Fruit fly (Drosophila melanogaster) whole organism, embryonic: ENCODE data around the gene CG31816.
A peak's percentile ranks its signal among the peaks of the same experiment; 100 is the strongest.

ENCODE experiments used
- CG12942 ChIP-seq: fragments of 200-800 bp; sonication (Bioruptor generic); optimal IDR thresholded peaks from 3 replicates; lab custom pipeline; 2016; ENCODE audit warnings: missing biosample characterization, missing genetic modification characterization
- CG13123 ChIP-seq: fragments of 200-800 bp; sonication (Bioruptor generic); optimal IDR thresholded peaks from 2 replicates; lab custom pipeline; 2016; ENCODE audit warnings: missing biosample characterization, missing genetic modification characterization
- CG15514 ChIP-seq: fragments of 200-800 bp; sonication (Bioruptor generic); optimal IDR thresholded peaks from 3 replicates; lab custom pipeline; 2017; ENCODE audit warnings: missing biosample characterization, missing genetic modification characterization, mild to moderate bottlenecking, moderate library complexity, missing genetic modification reagents
- CG16813 ChIP-seq: fragments of 200-800 bp; sonication (Bioruptor generic); IDR thresholded peaks from 3 replicates; pipeline ENCODE4 v1.3.6; 2022; ENCODE audit warnings: missing biosample characterization, missing genetic modification characterization; ENCODE audit not compliant: partially characterized antibody
- CG16815 ChIP-seq: fragments of 200-800 bp; sonication (Bioruptor generic); optimal IDR thresholded peaks from 3 replicates; lab custom pipeline; 2017; ENCODE audit warnings: missing biosample characterization, mild to moderate bottlenecking, missing genetic modification characterization
- CG18599 ChIP-seq: fragments of 200-800 bp; sonication (Bioruptor generic); optimal IDR thresholded peaks from 3 replicates; lab custom pipeline; 2017; ENCODE audit warnings: missing biosample characterization, missing genetic modification characterization, mild to moderate bottlenecking, moderate library complexity, missing genetic modification reagents
- CG2116 ChIP-seq: fragments of 200-800 bp; sonication (Bioruptor generic); optimal IDR thresholded peaks from 3 replicates; lab custom pipeline; 2018; ENCODE audit warnings: missing biosample characterization, mild to moderate bottlenecking, missing genetic modification characterization
- CG2199 ChIP-seq: fragments of 200-800 bp; sonication (Bioruptor generic); IDR thresholded peaks from 3 replicates; pipeline ENCODE4 v1.3.6; 2022; ENCODE audit warnings: missing biosample characterization, missing genetic modification characterization
- CG3726 ChIP-seq: fragments of 200-800 bp; sonication (Bioruptor generic); IDR thresholded peaks from 3 replicates; pipeline ENCODE4, ENCODE4 v1.3.6; 2022; ENCODE audit warnings: missing biosample characterization, missing genetic modification characterization
- CG3995 ChIP-seq: fragments of 200-800 bp; sonication (Bioruptor generic); optimal IDR thresholded peaks from 3 replicates; lab custom pipeline; 2016; ENCODE audit warnings: missing biosample characterization, missing genetic modification characterization
- CG4360 ChIP-seq: fragments of 200-800 bp; sonication (Bioruptor generic); IDR thresholded peaks from 2 replicates; pipeline ENCODE4 v1.3.6; 2022; ENCODE audit warnings: missing biosample characterization, missing genetic modification characterization
- CG43689 ChIP-seq: fragments of 200-800 bp; sonication (Bioruptor generic); IDR thresholded peaks from 2 replicates; pipeline ENCODE4 v1.3.6; 2022; ENCODE audit warnings: missing biosample characterization, missing genetic modification characterization
- CG4424 ChIP-seq: fragments of 200-800 bp; sonication (Bioruptor generic); optimal IDR thresholded peaks from 3 replicates; lab custom pipeline; 2016; ENCODE audit warnings: missing biosample characterization, missing genetic modification characterization
- CG7786 ChIP-seq: fragments of 200-800 bp; sonication (Bioruptor generic); optimal IDR thresholded peaks from 2 replicates; lab custom pipeline; 2016; ENCODE audit warnings: missing biosample characterization, missing genetic modification characterization
- CG7839 ChIP-seq: fragments of 200-800 bp; sonication (Bioruptor generic); optimal IDR thresholded peaks from 3 replicates; lab custom pipeline; 2018; ENCODE audit warnings: missing biosample characterization, mild to moderate bottlenecking, missing genetic modification characterization, moderate library complexity
- CG9817 ChIP-seq: fragments of 200-800 bp; sonication (Bioruptor generic); optimal IDR thresholded peaks from 2 replicates; lab custom pipeline; 2018; ENCODE audit warnings: missing biosample characterization, mild to moderate bottlenecking, missing genetic modification characterization, moderate library complexity
- CG9932 ChIP-seq: fragments of 200-800 bp; sonication (Bioruptor generic); IDR thresholded peaks from 2 replicates; pipeline ENCODE4 v1.3.6; 2022; ENCODE audit warnings: missing biosample characterization, missing genetic modification characterization
- CTCF ChIP-seq: fragments of 200-800 bp; sonication (Bioruptor generic); optimal IDR thresholded peaks from 2 replicates; lab custom pipeline; 2017; ENCODE audit warnings: missing biosample characterization, mild to moderate bottlenecking, missing genetic modification characterization, moderate library complexity
- Drgx ChIP-seq: fragments of 200-800 bp; sonication (Bioruptor generic); IDR thresholded peaks from 2 replicates; pipeline ENCODE4 v1.3.6; 2022; ENCODE audit warnings: missing biosample characterization, missing genetic modification characterization
- E2f1 ChIP-seq: fragments of 200-800 bp; sonication (Bioruptor generic); IDR thresholded peaks from 2 replicates; pipeline ENCODE4 v1.3.6; 2022; ENCODE audit warnings: missing biosample characterization, missing genetic modification characterization
- ERR ChIP-seq: fragments of 200-800 bp; sonication (Bioruptor generic); optimal IDR thresholded peaks from 2 replicates; lab custom pipeline; 2016; ENCODE audit warnings: missing biosample characterization, missing genetic modification characterization
- Fer3 ChIP-seq: fragments of 200-800 bp; sonication (Bioruptor generic); optimal IDR thresholded peaks from 2 replicates; lab custom pipeline; 2018; ENCODE audit warnings: missing biosample characterization, mild to moderate bottlenecking, missing genetic modification characterization, moderate library complexity
- Gug ChIP-seq: fragments of 200-800 bp; sonication (Bioruptor generic); IDR thresholded peaks from 4 replicates; pipeline ENCODE4 v1.3.6; 2022; ENCODE audit warnings: missing biosample characterization, missing genetic modification characterization
- HmgD ChIP-seq: fragments of 200-800 bp; sonication (Bioruptor generic); optimal IDR thresholded peaks from 3 replicates; lab custom pipeline; 2016; ENCODE audit warnings: missing biosample characterization, missing genetic modification characterization
- Hr39 ChIP-seq: fragments of >200 bp; optimal IDR thresholded peaks from 2 replicates; lab custom pipeline; 2017
- Hr78 ChIP-seq, 2 experiments: fragments of 200-800 bp in 1 of 2; fragments of >200 bp in 1 of 2; sonication (Bioruptor generic) in 1 of 2; optimal IDR thresholded peaks; 2 replicates each; lab custom pipeline; 2017 to 2019; ENCODE audit warnings: missing biosample characterization in 2 of 2, missing genetic modification characterization in 2 of 2, mild to moderate bottlenecking in 1 of 2, moderate library complexity in 1 of 2
- MTF-1 ChIP-seq: fragments of 200-800 bp; sonication (Bioruptor generic); optimal IDR thresholded peaks from 2 replicates; lab custom pipeline; 2018; ENCODE audit warnings: missing biosample characterization, mild to moderate bottlenecking, missing genetic modification characterization, borderline replicate concordance
- Mes4 ChIP-seq: fragments of 200-800 bp; sonication (Bioruptor generic); optimal IDR thresholded peaks from 2 replicates; lab custom pipeline; 2016; ENCODE audit warnings: missing biosample characterization, missing genetic modification characterization
- Nf-YA ChIP-seq: fragments of 200-800 bp; sonication (Bioruptor generic); IDR thresholded peaks from 2 replicates; pipeline ENCODE4 v1.3.6; 2022; ENCODE audit warnings: missing biosample characterization, missing genetic modification characterization
- Nf-YB ChIP-seq: fragments of 200-800 bp; sonication (Bioruptor generic); optimal IDR thresholded peaks from 3 replicates; lab custom pipeline; 2019; ENCODE audit warnings: missing biosample characterization, mild to moderate bottlenecking, missing genetic modification characterization, moderate library complexity
- Oli ChIP-seq: fragments of 200-800 bp; sonication (Bioruptor generic); optimal IDR thresholded peaks from 2 replicates; lab custom pipeline; 2018; ENCODE audit warnings: missing biosample characterization, mild to moderate bottlenecking, missing genetic modification characterization, moderate library complexity
- Ptx1 ChIP-seq: fragments of 200-800 bp; sonication (Bioruptor generic); IDR thresholded peaks from 2 replicates; pipeline ENCODE4 v1.3.6; 2022; ENCODE audit warnings: missing biosample characterization, missing genetic modification characterization
- TFAM ChIP-seq: fragments of 200-800 bp; sonication (Bioruptor generic); optimal IDR thresholded peaks from 2 replicates; lab custom pipeline; 2017; ENCODE audit warnings: missing biosample characterization, missing genetic modification characterization, inconsistent platforms
- ase ChIP-seq: fragments of 200-800 bp; sonication (Bioruptor generic); IDR thresholded peaks from 3 replicates; pipeline ENCODE4 v1.3.6; 2022; ENCODE audit warnings: missing biosample characterization, missing genetic modification characterization
- dan ChIP-seq: fragments of 200-800 bp; sonication (Bioruptor generic); IDR thresholded peaks from 2 replicates; pipeline ENCODE4 v1.3.6; 2022; ENCODE audit warnings: missing biosample characterization, missing genetic modification characterization
- en ChIP-seq: fragments of 200-800 bp; sonication (Bioruptor generic); optimal IDR thresholded peaks from 2 replicates; lab custom pipeline; 2016; ENCODE audit warnings: missing biosample characterization, missing genetic modification characterization
- eve ChIP-seq, 2 experiments: fragments of >200 bp; optimal IDR thresholded peaks; 2 replicates each; lab custom pipeline; 2017; ENCODE audit warnings: missing biosample characterization in 2 of 2, missing genetic modification characterization in 2 of 2
- hb ChIP-seq: fragments of 200-800 bp; sonication (Bioruptor generic); IDR thresholded peaks from 3 replicates; pipeline ENCODE4 v1.3.6; 2022; ENCODE audit warnings: missing biosample characterization, missing genetic modification characterization; ENCODE audit not compliant: partially characterized antibody
- jigr1 ChIP-seq: fragments of 200-800 bp; sonication (Bioruptor generic); IDR thresholded peaks from 3 replicates; pipeline ENCODE4 v1.3.6; 2022; ENCODE audit warnings: missing biosample characterization, missing genetic modification characterization
- lov ChIP-seq, 2 experiments: fragments of 200-800 bp in 1 of 2; fragments of >200 bp in 1 of 2; sonication (Bioruptor generic) in 1 of 2; IDR thresholded peaks in 1 of 2; optimal IDR thresholded peaks in 1 of 2; 2 replicates in 1 of 2; 3 replicates in 1 of 2; pipeline versions ENCODE4 v1.3.6 to Lab custom; 2017 to 2022; ENCODE audit warnings: missing biosample characterization in 1 of 2, missing genetic modification characterization in 1 of 2
- nerfin-2 ChIP-seq: fragments of 200-800 bp; sonication (Bioruptor generic); IDR thresholded peaks from 2 replicates; pipeline ENCODE4 v1.3.6; 2022; ENCODE audit warnings: missing biosample characterization, missing genetic modification characterization; ENCODE audit not compliant: partially characterized antibody
- pb ChIP-seq: fragments of 200-800 bp; sonication (Bioruptor generic); optimal IDR thresholded peaks from 3 replicates; lab custom pipeline; 2016; ENCODE audit warnings: missing biosample characterization, missing genetic modification characterization
- ranshi ChIP-seq: fragments of 200-800 bp; sonication (Bioruptor generic); IDR thresholded peaks from 2 replicates; pipeline ENCODE4 v1.3.6; 2022; ENCODE audit warnings: missing biosample characterization, missing genetic modification characterization
- salm ChIP-seq: fragments of 200-800 bp; sonication (Bioruptor generic); optimal IDR thresholded peaks from 2 replicates; lab custom pipeline; 2018; ENCODE audit warnings: missing biosample characterization, mild to moderate bottlenecking, missing genetic modification characterization
- sd ChIP-seq: fragments of 200-800 bp; sonication (Bioruptor generic); optimal IDR thresholded peaks from 3 replicates; lab custom pipeline; 2018; ENCODE audit warnings: missing biosample characterization, mild to moderate bottlenecking, missing genetic modification characterization, moderate library complexity
- so ChIP-seq: fragments of 200-800 bp; sonication (Bioruptor generic); IDR thresholded peaks from 3 replicates; pipeline ENCODE4 v1.3.6; 2022; ENCODE audit warnings: missing biosample characterization, missing genetic modification characterization
- tna ChIP-seq: fragments of 200-800 bp; sonication (Bioruptor generic); IDR thresholded peaks from 2 replicates; pipeline ENCODE4 v1.3.6; 2022; ENCODE audit warnings: missing biosample characterization, missing genetic modification characterization; ENCODE audit not compliant: partially characterized antibody
- zen2 ChIP-seq: fragments of 200-800 bp; sonication (Bioruptor generic); IDR thresholded peaks from 3 replicates; pipeline ENCODE4 v1.3.6; 2022; ENCODE audit warnings: missing biosample characterization, missing genetic modification characterization; ENCODE audit not compliant: partially characterized antibody
- zf30C ChIP-seq: fragments of 200-800 bp; sonication (Bioruptor generic); optimal IDR thresholded peaks from 3 replicates; lab custom pipeline; 2018; ENCODE audit warnings: missing biosample characterization, mild to moderate bottlenecking, missing genetic modification characterization
- zfh1 ChIP-seq: fragments of 200-800 bp; sonication (Bioruptor generic); IDR thresholded peaks from 3 replicates; pipeline ENCODE4 v1.3.6; 2022; ENCODE audit warnings: missing biosample characterization, missing genetic modification characterization

CG31816 gene

dm6 chr2L:16492617-16493203 is 49.6 kb upstream of the CG31816 start (continued):
- TF ChIP-seq dan (GFP tag; lab: Robert Waterston, UW) = no peak
- peak; percentile 44; the same call in 1 of the 2 replicates for TF ChIP-seq CG9932 (GFP tag; lab: Robert Waterston, UW)
- TF ChIP-seq CG13123 = peak; percentile 51
- TF ChIP-seq CG4360 (GFP tag; lab: Robert Waterston, UW) = peak; percentile 79
- 0 out of 2 replicates have a peak, but pooled peaks have one; percentile 57 for TF ChIP-seq ranshi (GFP tag; lab: Robert Waterston, UW)
- no peak for TF ChIP-seq hb (GFP tag; lab: Robert Waterston, UW)
- TF ChIP-seq CG7786 = peak; percentile 51
- peak; percentile 70 for TF ChIP-seq salm
- TF ChIP-seq lov (optimal IDR thresholded peaks at IDR 0.05; lab: Kevin White, UChicago) = no peak
- no peak for TF ChIP-seq lov (GFP tag; IDR thresholded peaks at IDR 0.05; lab: Robert Waterston, UW)
- peak; percentile 69 for TF ChIP-seq CG16815
- peak; percentile 59 for TF ChIP-seq MTF-1
- TF ChIP-seq CG7839 (tag; lab: Kevin White, UChicago) = peak; percentile 88
- TF ChIP-seq Nf-YA (GFP tag; lab: Robert Waterston, UW) = peak; percentile 51; the same call in 1 of the 2 replicates
- TF ChIP-seq Hr78 (GFP tag; optimal IDR thresholded peaks at IDR 0.05; lab: Kevin White, UChicago) = peak in 1 of 2 experiments; percentile 48
- peak; percentile 75 for TF ChIP-seq zfh1 (GFP tag; lab: Robert Waterston, UW)
- TF ChIP-seq zen2 (GFP tag; lab: Robert Waterston, UW) = no peak
- TF ChIP-seq tna (GFP tag; lab: Robert Waterston, UW) = no peak
- peak; percentile 10 for TF ChIP-seq en (GFP tag; lab: Kevin White, UChicago)
- TF ChIP-seq E2f1 (GFP tag; lab: Robert Waterston, UW) = peak; percentile 76
- TF ChIP-seq Hr39 (lab: Kevin White, UChicago) = no peak
- peak; percentile 53; the same call in 1 of the 3 replicates for TF ChIP-seq so (GFP tag; lab: Robert Waterston, UW)
- TF ChIP-seq Fer3 = peak; percentile 76
- peak; percentile 88 for TF ChIP-seq Drgx (GFP tag; lab: Robert Waterston, UW)
- no peak for TF ChIP-seq ERR
- peak; percentile 19; the same call in 1 of the 3 replicates for TF ChIP-seq CG2199
- peak; percentile 66 for TF ChIP-seq CG15514
- no peak for TF ChIP-seq HmgD (GFP tag; lab: Kevin White, UChicago)
- TF ChIP-seq Gug (GFP tag; lab: Robert Waterston, UW) = peak; percentile 66
- TF ChIP-seq Mes4 (GFP tag; lab: Kevin White, UChicago) = peak; percentile 75
- peak; percentile 67 for TF ChIP-seq Nf-YB (GFP tag; lab: Kevin White, UChicago)
- peak; percentile 75 for TF ChIP-seq CG4424 (GFP tag; lab: Kevin White, UChicago)
- TF ChIP-seq CG2116 = peak; percentile 29
- TF ChIP-seq ase (GFP tag; lab: Robert Waterston, UW) = peak; percentile 59; the same call in 1 of the 3 replicates
- TF ChIP-seq CG18599 (GFP tag; lab: Kevin White, UChicago) = peak; percentile 77
- no peak for TF ChIP-seq CG3995 (GFP tag; lab: Kevin White, UChicago)
- TF ChIP-seq nerfin-2 (GFP tag; lab: Robert Waterston, UW) = no peak
- peak in 1 of 2 experiments; percentile 91 for TF ChIP-seq eve (GFP tag; optimal IDR thresholded peaks at IDR 0.05; lab: Kevin White, UChicago)
- peak; percentile 38 for TF ChIP-seq pb (GFP tag; lab: Kevin White, UChicago)
- TF ChIP-seq CG16813 = no peak
- TF ChIP-seq Ptx1 = peak; percentile 87
- no peak for TF ChIP-seq zf30C (GFP tag; lab: Kevin White, UChicago)
- peak; percentile 26 for TF ChIP-seq sd (tag; lab: Kevin White, UChicago)
- 0 out of 2 replicates have a peak, but pooled peaks have one; percentile 42 for TF ChIP-seq CG43689 (GFP tag; lab: Robert Waterston, UW)
- TF ChIP-seq jigr1 (GFP tag; lab: Robert Waterston, UW) = no peak
- TF ChIP-seq Oli (tag; lab: Kevin White, UChicago) = peak; percentile 87
- TF ChIP-seq TFAM (GFP tag; lab: Kevin White, UChicago) = peak; percentile 48
- peak; percentile 27 for TF ChIP-seq CTCF (GFP tag; lab: Kevin White, UChicago)
- no peak for TF ChIP-seq CG3726
- peak; percentile 57 for TF ChIP-seq CG12942 (GFP tag; lab: Kevin White, UChicago)
- peak; percentile 77 for TF ChIP-seq CG9817
